Fruit fly (Drosophila melanogaster): ENCODE measurements around the gene CG42245.

Gene CG42245

dm6 chr3L:2643324-2643723 is 11.8 kb downstream of the CG42245 start, which contains the start of gene CG14949:
CG14949 (minus strand) TSS chr3L:2643424.
- TF ChIP-seq fd96Ca (GFP tag; IDR thresholded peaks at IDR 0.05) (no peak), D1 (tag; optimal IDR thresholded peaks at IDR 0.05) (no peak), CG10348 (GFP tag; IDR thresholded peaks at IDR 0.05) (no peak)

DNA sequence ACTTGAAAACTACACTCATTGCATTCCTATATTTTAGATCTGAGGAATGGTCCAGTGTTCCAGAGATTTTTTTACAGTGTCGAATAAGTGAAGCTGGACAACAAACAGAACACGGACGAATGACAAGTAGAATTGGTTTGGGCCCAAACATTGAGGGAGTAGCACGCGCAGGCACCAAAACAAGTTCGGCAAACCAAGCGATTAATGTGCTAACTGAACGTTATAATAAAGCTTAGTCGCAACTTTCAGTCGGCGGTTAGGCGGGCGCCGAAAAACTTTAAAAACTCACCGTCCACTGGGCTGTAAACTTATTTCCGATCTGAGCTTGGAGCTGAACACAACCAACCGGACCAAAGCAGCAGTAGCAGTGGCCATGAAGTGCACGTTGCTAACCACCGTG is 13.6 kb downstream of the CG42245 start, which contains the start of gene CG1143:
Gene CG1143 (plus strand): TSS at position 301 of the 400 bp plus-strand sequence.
- TF ChIP-seq Pif1A (GFP tag; optimal IDR thresholded peaks at IDR 0.05) (no peak), CG13204 (GFP tag; optimal IDR thresholded peaks at IDR 0.05) (no peak), CG9948 (tag; optimal IDR thresholded peaks at IDR 0.05) (no peak), CG4496 (GFP tag; IDR thresholded peaks at IDR 0.05) (no peak), CG8301 (tag; optimal IDR thresholded peaks at IDR 0.05) (no peak), D1 (tag; optimal IDR thresholded peaks at IDR 0.05) (no peak), rn (GFP tag; IDR thresholded peaks at IDR 0.05) (no peak), fd96Ca (GFP tag; IDR thresholded peaks at IDR 0.05) (no peak), CG10348 (GFP tag; IDR thresholded peaks at IDR 0.05) (no peak), EcR (GFP tag; optimal IDR thresholded peaks at IDR 0.05) (no peak), gl (tag; optimal IDR thresholded peaks at IDR 0.05) (no peak), CG15710 (tag; optimal IDR thresholded peaks at IDR 0.05) (no peak), CG34367 (tag; optimal IDR thresholded peaks at IDR 0.05) (no peak), CG12605 (GFP tag; IDR thresholded peaks at IDR 0.05) (no peak), CG14655 (GFP tag; optimal IDR thresholded peaks at IDR 0.05) (no peak)

DNA sequence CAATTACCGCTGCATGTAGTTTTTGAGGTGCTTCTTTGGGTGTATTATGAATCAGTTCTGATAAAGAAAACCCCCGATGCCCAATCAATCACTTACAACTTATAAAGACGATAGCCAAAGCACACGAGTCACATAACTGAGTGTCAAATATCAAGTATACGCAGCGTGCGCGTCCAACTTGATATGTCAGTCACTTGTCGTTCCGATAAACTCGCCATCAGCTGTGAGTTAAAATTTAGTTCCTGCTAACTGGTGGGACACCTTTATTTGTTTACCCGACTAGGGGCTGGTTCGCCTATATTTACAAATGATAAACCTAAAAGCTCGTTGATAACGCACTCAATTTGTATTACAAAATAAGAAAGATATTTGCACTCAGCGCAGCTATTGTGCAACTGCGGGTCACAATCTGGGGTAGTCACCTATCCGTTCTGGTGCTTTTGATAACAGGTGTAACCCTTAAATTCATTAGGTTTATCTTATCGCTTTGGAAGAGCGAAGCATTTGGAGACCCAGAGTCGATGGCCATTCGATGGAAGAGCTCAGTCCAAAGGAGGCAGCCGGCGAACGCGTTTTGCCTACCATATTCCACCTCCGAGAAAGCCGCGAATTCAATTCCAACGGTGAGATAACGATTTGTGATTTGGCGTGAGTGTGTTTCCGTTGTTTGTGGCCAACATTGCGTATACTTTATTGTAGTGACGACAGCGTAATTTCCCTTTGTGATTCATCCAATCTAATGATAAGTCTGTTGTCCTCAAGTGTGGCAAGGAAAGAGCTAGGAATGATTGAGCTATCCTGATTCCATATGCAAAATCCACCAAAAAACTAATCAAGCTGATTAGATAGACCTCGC is 16.2 kb downstream of the CG42245 start, which contains the start of gene CG1246:
Gene CG1246 (plus strand): TSS at position 526 of the 856 bp plus-strand sequence.
- no peak for TF ChIP-seq D1 (tag; optimal IDR thresholded peaks at IDR 0.05)
- TF ChIP-seq fd96Ca (GFP tag; IDR thresholded peaks at IDR 0.05): no peak
- TF ChIP-seq CG10348 (GFP tag; IDR thresholded peaks at IDR 0.05): no peak
- no peak for TF ChIP-seq CG15710 (tag; optimal IDR thresholded peaks at IDR 0.05)
- no peak for TF ChIP-seq CG8159 (tag; optimal IDR thresholded peaks at IDR 0.05)
- TF ChIP-seq CG4496 (GFP tag; IDR thresholded peaks at IDR 0.05): no peak
- TF ChIP-seq CG34367 (tag; optimal IDR thresholded peaks at IDR 0.05): no peak
- no peak for TF ChIP-seq Pif1A (GFP tag; optimal IDR thresholded peaks at IDR 0.05)
- no peak for TF ChIP-seq CG12605 (GFP tag; IDR thresholded peaks at IDR 0.05)
- TF ChIP-seq Snoo (tag; optimal IDR thresholded peaks at IDR 0.05): no peak
- TF ChIP-seq CG14655 (GFP tag; optimal IDR thresholded peaks at IDR 0.05): no peak
- TF ChIP-seq Ets98B (GFP tag; IDR thresholded peaks at IDR 0.05): no peak
- TF ChIP-seq CG17806 (tag; optimal IDR thresholded peaks at IDR 0.05): no peak
- no peak for TF ChIP-seq CG8301 (tag; optimal IDR thresholded peaks at IDR 0.05)
- TF ChIP-seq EcR (GFP tag; optimal IDR thresholded peaks at IDR 0.05): no peak
- TF ChIP-seq CG13204 (GFP tag; optimal IDR thresholded peaks at IDR 0.05): no peak
- TF ChIP-seq CG32121 (GFP tag; IDR thresholded peaks at IDR 0.05): no peak
- TF ChIP-seq CG9948 (tag; optimal IDR thresholded peaks at IDR 0.05): no peak
- no peak for TF ChIP-seq rn (GFP tag; IDR thresholded peaks at IDR 0.05)

DNA sequence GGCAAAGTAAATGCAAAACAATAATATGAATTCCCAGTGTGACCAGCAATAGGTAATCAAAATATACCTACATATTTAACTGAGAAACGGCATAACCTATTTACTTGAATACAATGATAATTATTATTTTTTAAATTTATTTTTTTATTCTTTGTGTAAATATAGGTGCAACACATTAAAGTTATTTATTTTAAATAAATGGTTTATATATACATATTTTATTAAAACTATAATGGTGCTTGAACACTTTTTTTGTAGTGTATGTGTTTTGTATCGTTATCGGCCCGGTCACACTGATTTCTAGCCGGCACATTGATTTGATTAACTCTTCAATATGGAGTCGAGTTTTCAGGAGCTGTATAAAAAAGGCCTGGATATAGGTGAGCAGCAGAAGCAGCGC is 20.3 kb downstream of the CG42245 start, which contains the start of the genes ProRS-m, CG42304 and Snup:
Gene ProRS-m (minus strand): TSS at position 51 of the 400 bp plus-strand sequence.
Gene CG42304 (plus strand): TSS at position 289 of the 400 bp plus-strand sequence.
Gene Snup (plus strand): TSS at position 289 of the 400 bp plus-strand sequence.
- no peak for TF ChIP-seq EcR (GFP tag; optimal IDR thresholded peaks at IDR 0.05)
- TF ChIP-seq CG13204 (GFP tag; optimal IDR thresholded peaks at IDR 0.05): no peak
- TF ChIP-seq Ets98B (GFP tag; IDR thresholded peaks at IDR 0.05): 0 out of 2 replicates have a peak, but pooled peaks have one; percentile 21
- no peak for TF ChIP-seq Snoo (tag; optimal IDR thresholded peaks at IDR 0.05)
- TF ChIP-seq D1 (tag; optimal IDR thresholded peaks at IDR 0.05): no peak
- TF ChIP-seq CG4496 (GFP tag; IDR thresholded peaks at IDR 0.05): peak; percentile 62; the same call in 2 of the 3 replicates
- TF ChIP-seq gl (tag; optimal IDR thresholded peaks at IDR 0.05): no peak
- TF ChIP-seq CG10348 (GFP tag; IDR thresholded peaks at IDR 0.05): no peak
- TF ChIP-seq CG8159 (tag; optimal IDR thresholded peaks at IDR 0.05): peak; percentile 68
- TF ChIP-seq Pif1B (GFP tag; optimal IDR thresholded peaks at IDR 0.05): no peak
- no peak for TF ChIP-seq fd96Ca (GFP tag; IDR thresholded peaks at IDR 0.05)
- peak; percentile 39; the same call in 1 of the 2 replicates for TF ChIP-seq rn (GFP tag; IDR thresholded peaks at IDR 0.05)
- TF ChIP-seq CG32121 (GFP tag; IDR thresholded peaks at IDR 0.05): no peak; the same call in 1 of the 2 replicates
- no peak for TF ChIP-seq CG8301 (tag; optimal IDR thresholded peaks at IDR 0.05)
- TF ChIP-seq CG15710 (tag; optimal IDR thresholded peaks at IDR 0.05): peak; percentile 59

dm6 chr3L:2659339-2659738 is 27.8 kb downstream of the CG42245 start, which contains the start of gene CG33233:
CG33233 (plus strand) TSS chr3L:2659639.
- TF ChIP-seq CG14655 (GFP tag; optimal IDR thresholded peaks at IDR 0.05) (no peak), Ets98B (GFP tag; IDR thresholded peaks at IDR 0.05) (no peak), CG8301 (tag; optimal IDR thresholded peaks at IDR 0.05) (no peak), Pif1A (GFP tag; optimal IDR thresholded peaks at IDR 0.05) (no peak)

- no peak for TF ChIP-seq CG8301 (tag; optimal IDR thresholded peaks at IDR 0.05)
- TF ChIP-seq Pif1A (GFP tag; optimal IDR thresholded peaks at IDR 0.05): no peak
- no peak for TF ChIP-seq CG34367 (tag; optimal IDR thresholded peaks at IDR 0.05)
- no peak for TF ChIP-seq EcR (GFP tag; optimal IDR thresholded peaks at IDR 0.05)
- TF ChIP-seq CG15710 (tag; optimal IDR thresholded peaks at IDR 0.05): no peak
Measured at dm6 chr3L:2661322-2661721, 29.8 kb downstream of the CG42245 start, which contains the start of gene CG33234. CG33234 (plus strand) TSS chr3L:2661622.

Measured in whole organism, pupa.